Fruit fly (Drosophila melanogaster) whole organism, prepupa: ENCODE results near the gene Rbp.

Experiments
- CG11902 ChIP-seq: fragments of 200-800 bp; sonication (Bioruptor generic); optimal IDR thresholded peaks from 3 replicates; lab custom pipeline; 2016; ENCODE audit warnings: missing biosample characterization, missing genetic modification characterization
- CG15336 ChIP-seq: fragments of 200-800 bp; sonication (Bioruptor generic); IDR thresholded peaks from 2 replicates; pipeline ENCODE4 v1.3.6; 2022; ENCODE audit warnings: missing biosample characterization, missing genetic modification characterization
- CG31627 ChIP-seq: fragments of 200-800 bp; sonication (Bioruptor generic); optimal IDR thresholded peaks from 3 replicates; lab custom pipeline; 2016; ENCODE audit warnings: missing biosample characterization, missing genetic modification characterization
- CG34406 ChIP-seq: fragments of 200-800 bp; sonication (Bioruptor generic); optimal IDR thresholded peaks from 3 replicates; lab custom pipeline; 2016; ENCODE audit warnings: missing biosample characterization, missing genetic modification characterization
- CG6163 ChIP-seq: fragments of 200-800 bp; sonication (Bioruptor generic); IDR thresholded peaks from 3 replicates; pipeline ENCODE4 v1.3.6; 2022; ENCODE audit warnings: missing biosample characterization, missing genetic modification characterization
- Hr39 ChIP-seq: fragments of 200-800 bp; sonication (Bioruptor generic); optimal IDR thresholded peaks from 2 replicates; lab custom pipeline; 2016; ENCODE audit warnings: missing biosample characterization, missing genetic modification characterization
- Sox14 ChIP-seq: fragments of 200-800 bp; sonication (Bioruptor generic); optimal IDR thresholded peaks from 3 replicates; lab custom pipeline; 2016; ENCODE audit warnings: missing biosample characterization, missing genetic modification characterization
- acj6 ChIP-seq: fragments of 200-800 bp; sonication (Bioruptor generic); optimal IDR thresholded peaks from 3 replicates; lab custom pipeline; 2016; ENCODE audit warnings: missing biosample characterization, missing genetic modification characterization
- dac ChIP-seq: fragments of 200-800 bp; sonication (Bioruptor generic); optimal IDR thresholded peaks from 2 replicates; lab custom pipeline; 2017; ENCODE audit warnings: missing biosample characterization, mild to moderate bottlenecking, missing genetic modification characterization
- fd85E ChIP-seq: fragments of 200-800 bp; sonication (Bioruptor generic); optimal IDR thresholded peaks from 3 replicates; lab custom pipeline; 2016; ENCODE audit warnings: missing biosample characterization, missing genetic modification characterization
- fkh ChIP-seq: fragments of 200-800 bp; sonication (Bioruptor generic); optimal IDR thresholded peaks from 3 replicates; lab custom pipeline; 2017; ENCODE audit warnings: missing biosample characterization, mild to moderate bottlenecking, missing genetic modification characterization, moderate library complexity
- vri ChIP-seq: fragments of 200-800 bp; sonication (Bioruptor generic); optimal IDR thresholded peaks from 3 replicates; lab custom pipeline; 2016; ENCODE audit warnings: missing biosample characterization, mild to moderate bottlenecking, missing genetic modification characterization

DNA sequence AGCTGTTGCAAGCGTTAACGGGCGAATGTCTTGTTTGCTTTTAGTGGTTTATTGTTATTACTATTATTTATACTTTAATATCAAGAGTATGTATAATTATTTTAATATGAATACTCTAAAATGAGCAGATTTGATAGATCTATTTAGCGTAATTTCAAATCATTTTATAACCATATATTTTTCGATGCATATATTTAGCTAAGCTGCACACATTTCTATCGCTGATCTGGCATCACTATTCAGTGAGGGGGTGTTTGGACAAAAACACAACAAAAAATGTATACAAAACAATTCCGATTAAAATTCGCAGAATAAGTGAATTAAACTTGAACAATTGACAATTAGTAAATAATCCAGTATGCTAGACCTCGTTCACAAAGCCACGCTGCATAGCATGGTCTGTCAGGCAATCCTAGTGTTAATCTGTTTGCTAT, 23.4 kb upstream of the Rbp start, which contains the start of the genes Trs33 and Tmtc4:
- TF ChIP-seq fd85E (GFP tag; lab: Kevin White, UChicago) (no peak), Hr39 (GFP tag; lab: Kevin White, UChicago) (no peak), vri (GFP tag; lab: Kevin White, UChicago) (no peak), dac (GFP tag; lab: Kevin White, UChicago) (no peak), CG34406 (GFP tag; lab: Kevin White, UChicago) (peak; percentile 24), CG31627 (peak; percentile 10), Sox14 (peak; percentile 44), acj6 (GFP tag; lab: Kevin White, UChicago) (no peak), fkh (GFP tag; lab: Kevin White, UChicago) (peak; percentile 96), CG15336 (GFP tag; lab: Robert Waterston, UW) (peak; percentile 29; the same call in 1 of the 2 replicates), CG6163 (GFP tag; lab: Robert Waterston, UW) (no peak), CG11902 (no peak)
